Worm (Caenorhabditis elegans) whole organism, early embryonic: ENCODE measurements around the gene R10E11.9.

ENCODE experiments used
- B0310.2 ChIP-seq: sonication (generic microtip); optimal IDR thresholded peaks from 2 replicates; lab custom pipeline; 2016; ENCODE audit warnings: mild to moderate bottlenecking, missing genetic modification characterization, missing compliant biosample characterization
- aly-1 ChIP-seq: sonication (generic microtip); optimal IDR thresholded peaks from 2 replicates; lab custom pipeline; 2016; ENCODE audit warnings: missing genetic modification characterization, missing compliant biosample characterization
- ama-1 ChIP-seq: fragments of 150-350 bp; optimal IDR thresholded peaks from 2 replicates; lab custom pipeline; 2014
- ceh-13 ChIP-seq: fragments of 200-800 bp; sonication (Bioruptor generic); optimal IDR thresholded peaks from 2 replicates; lab custom pipeline; 2018; ENCODE audit warnings: mild to moderate bottlenecking, missing genetic modification characterization, missing compliant biosample characterization
- ceh-36 ChIP-seq: sonication (generic microtip); optimal IDR thresholded peaks from 2 replicates; lab custom pipeline; 2016; ENCODE audit warnings: missing genetic modification characterization, inconsistent platforms, missing compliant biosample characterization
- ets-7 ChIP-seq: sonication (generic microtip); optimal IDR thresholded peaks from 2 replicates; lab custom pipeline; 2016; ENCODE audit warnings: missing genotype, missing genetic modification characterization, missing compliant biosample characterization
- flt-1 ChIP-seq: fragments of 200-800 bp; sonication (Bioruptor generic); IDR thresholded peaks from 2 replicates; pipeline ENCODE4 v1.3.6; 2022; ENCODE audit warnings: missing genetic modification characterization, missing compliant biosample characterization
- hmbx-1 ChIP-seq: sonication (generic microtip); optimal IDR thresholded peaks from 2 replicates; lab custom pipeline; 2016; ENCODE audit warnings: mild to moderate bottlenecking, missing genetic modification characterization, missing compliant biosample characterization
- pes-1 ChIP-seq: fragments of 200-800 bp; sonication (Bioruptor generic); IDR thresholded peaks from 2 replicates; pipeline ENCODE4 v1.3.6; 2022; ENCODE audit warnings: missing genetic modification reagents, missing genetic modification characterization, missing compliant biosample characterization
- tbx-11 ChIP-seq: fragments of 200-800 bp; sonication (Bioruptor generic); IDR thresholded peaks from 2 replicates; pipeline ENCODE4 v1.3.6; 2022; ENCODE audit warnings: missing genetic modification characterization, missing compliant biosample characterization
- tbx-37 ChIP-seq: fragments of 200-800 bp; sonication (Bioruptor generic); conservative IDR thresholded peaks from 2 replicates; pipeline ENCODE4 v1.3.6; 2022; ENCODE audit warnings: missing genetic modification reagents, missing genetic modification characterization, missing compliant biosample characterization
- tra-4 ChIP-seq: sonication (generic microtip); optimal IDR thresholded peaks from 2 replicates; lab custom pipeline; 2017; ENCODE audit warnings: missing genetic modification characterization, missing compliant biosample characterization

DNA sequence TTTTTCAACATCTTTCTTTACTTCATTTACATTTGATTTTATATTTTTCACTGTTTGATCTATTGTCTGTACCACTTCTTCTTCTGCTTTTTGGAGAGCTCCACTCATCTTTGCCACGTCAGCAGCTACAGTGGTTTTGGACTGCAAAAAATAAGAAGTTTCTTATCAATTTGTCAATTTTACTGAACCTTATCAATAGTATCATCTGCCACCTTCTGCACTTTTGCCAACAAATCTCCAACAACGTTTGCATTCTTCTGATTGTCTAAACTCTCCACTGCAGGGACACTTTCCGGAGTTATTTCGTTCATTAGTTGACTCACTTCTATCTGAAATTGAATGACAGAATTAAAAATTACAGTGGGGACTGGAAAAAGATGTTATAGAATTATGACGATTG lies 6.7 kb downstream of the R10E11.9 start:
- TF ChIP-seq B0310.2 (tag; lab: Kevin White, UChicago): no peak
- TF ChIP-seq tbx-11 (GFP tag; lab: Robert Waterston, UW): no peak
- no peak for TF ChIP-seq ceh-36
- TF ChIP-seq flt-1 (GFP tag; lab: Robert Waterston, UW): no peak
- no peak for TF ChIP-seq ama-1 (lab: Kevin White, UChicago)
- TF ChIP-seq aly-1 (tag; lab: Kevin White, UChicago): no peak
- TF ChIP-seq ets-7 (tag; lab: Kevin White, UChicago): no peak
- TF ChIP-seq pes-1 (GFP tag; lab: Robert Waterston, UW): no peak
- TF ChIP-seq hmbx-1 (tag; lab: Kevin White, UChicago): no peak
- TF ChIP-seq ceh-13 (GFP tag; lab: Kevin White, UChicago): no peak
- TF ChIP-seq tra-4 (tag; lab: Kevin White, UChicago): no peak
- no peak for TF ChIP-seq tbx-37
